Worm (Caenorhabditis elegans) whole organism, L2 larva: Measurements from ENCODE around the gene chil-16.
"Not testable (repeated sequence)": the region's sequence is repeated elsewhere in the genome, so short reads cannot be mapped to it uniquely, and the experiment has no call there.

Experiments
- nhr-237 ChIP-seq: fragments of 150-350 bp; optimal IDR thresholded peaks from 2 replicates; lab custom pipeline; 2014; ENCODE audit warnings: missing biosample characterization, missing genetic modification characterization
- nhr-6 ChIP-seq: fragments of 150-350 bp; optimal IDR thresholded peaks from 2 replicates; lab custom pipeline; 2014; ENCODE audit warnings: missing biosample characterization, missing genetic modification characterization
- ztf-11 ChIP-seq: sonication (generic microtip); optimal IDR thresholded peaks from 2 replicates; lab custom pipeline; 2017; ENCODE audit warnings: missing biosample characterization, missing genetic modification characterization

- not testable (repeated sequence) for TF ChIP-seq nhr-237, ztf-11, nhr-6 (tag; lab: Kevin White, UChicago)
Observed at ce11 chrII:9459462-9459861, 17.7 kb upstream of the chil-16 start, which contains the start of gene R09D1.14.
